Fruit fly (Drosophila melanogaster) whole organism, prepupa: ENCODE data around the gene Sfxn2.

Source experiments
- CG3032 ChIP-seq: fragments of 200-800 bp; optimal IDR thresholded peaks from 2 replicates; lab custom pipeline; 2019; ENCODE audit warnings: missing biosample characterization, mild to moderate bottlenecking, missing genetic modification characterization, moderate library complexity
- CG32006 ChIP-seq: fragments of 200-800 bp; sonication (Bioruptor generic); optimal IDR thresholded peaks from 3 replicates; lab custom pipeline; 2017; ENCODE audit warnings: missing biosample characterization, mild to moderate bottlenecking, missing genetic modification characterization
- Ets96B ChIP-seq: fragments of 200-800 bp; optimal IDR thresholded peaks from 2 replicates; lab custom pipeline; 2019; ENCODE audit warnings: missing biosample characterization, mild to moderate bottlenecking, missing genetic modification characterization, moderate library complexity
- Hr39 ChIP-seq: fragments of 200-800 bp; sonication (Bioruptor generic); optimal IDR thresholded peaks from 2 replicates; lab custom pipeline; 2016; ENCODE audit warnings: missing biosample characterization, missing genetic modification characterization
- acj6 ChIP-seq: fragments of 200-800 bp; sonication (Bioruptor generic); optimal IDR thresholded peaks from 3 replicates; lab custom pipeline; 2016; ENCODE audit warnings: missing biosample characterization, missing genetic modification characterization
- net ChIP-seq: fragments of 200-800 bp; sonication (Bioruptor generic); optimal IDR thresholded peaks from 3 replicates; lab custom pipeline; 2016; ENCODE audit warnings: missing biosample characterization, missing genetic modification characterization
- vri ChIP-seq: fragments of 200-800 bp; sonication (Bioruptor generic); optimal IDR thresholded peaks from 3 replicates; lab custom pipeline; 2016; ENCODE audit warnings: missing biosample characterization, mild to moderate bottlenecking, missing genetic modification characterization

DNA sequence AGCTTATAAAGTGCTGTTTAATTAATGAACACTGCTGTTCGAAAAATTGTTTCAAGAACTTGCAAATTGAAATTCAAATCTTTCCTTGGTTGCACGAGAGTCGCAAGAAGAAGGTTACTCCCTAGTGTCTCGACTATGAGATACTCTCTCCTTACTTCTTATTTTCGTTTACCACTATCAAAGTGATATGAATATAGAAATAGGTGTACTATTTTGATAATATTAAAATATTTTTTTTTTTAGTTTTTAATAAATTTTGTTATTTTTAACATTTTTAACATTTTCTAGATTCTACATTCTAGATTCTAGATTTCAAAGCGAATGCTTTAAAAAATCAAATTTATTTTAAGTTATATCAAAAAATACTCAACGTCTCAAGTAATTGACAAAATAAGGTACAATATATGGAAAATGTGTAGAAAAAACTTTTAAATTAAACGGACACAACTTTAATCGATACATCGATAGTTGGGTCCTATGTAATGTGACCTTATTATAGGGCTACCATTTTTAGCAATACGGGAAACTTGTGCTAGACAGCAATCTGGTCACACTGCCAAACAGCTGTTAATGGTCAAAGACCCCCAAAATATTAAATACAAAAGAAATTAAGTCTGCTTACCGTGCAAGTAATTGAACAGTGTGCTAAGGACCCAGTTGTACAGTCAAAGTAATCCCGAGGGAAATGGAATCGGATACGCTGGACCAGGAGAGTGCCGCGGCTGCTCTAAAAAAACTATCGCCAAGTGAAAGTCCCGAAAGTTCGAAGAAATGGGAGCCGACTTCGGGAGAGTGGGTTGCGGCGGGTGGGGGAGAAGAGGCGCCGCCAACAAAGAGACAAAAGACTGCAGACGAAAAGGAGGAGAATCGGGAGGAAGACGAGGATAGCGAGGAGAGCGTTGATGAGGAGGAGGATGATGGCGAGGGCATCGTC, 29.4 kb downstream of the Sfxn2 start, which contains the start of gene MESR6:
- peak; percentile 15 for TF ChIP-seq acj6
- TF ChIP-seq net (GFP tag; lab: Kevin White, UChicago): no peak
- no peak for TF ChIP-seq Hr39
- no peak for TF ChIP-seq vri (GFP tag; lab: Kevin White, UChicago)
- TF ChIP-seq Ets96B (tag; lab: Kevin White, UChicago): peak; percentile 40
- no peak for TF ChIP-seq CG3032 (tag; lab: Kevin White, UChicago)
- no peak for TF ChIP-seq CG32006 (GFP tag; lab: Kevin White, UChicago)
